Worm (Caenorhabditis elegans): Measurements from ENCODE around the gene R07D5.2.

Gene R07D5.2

DNA sequence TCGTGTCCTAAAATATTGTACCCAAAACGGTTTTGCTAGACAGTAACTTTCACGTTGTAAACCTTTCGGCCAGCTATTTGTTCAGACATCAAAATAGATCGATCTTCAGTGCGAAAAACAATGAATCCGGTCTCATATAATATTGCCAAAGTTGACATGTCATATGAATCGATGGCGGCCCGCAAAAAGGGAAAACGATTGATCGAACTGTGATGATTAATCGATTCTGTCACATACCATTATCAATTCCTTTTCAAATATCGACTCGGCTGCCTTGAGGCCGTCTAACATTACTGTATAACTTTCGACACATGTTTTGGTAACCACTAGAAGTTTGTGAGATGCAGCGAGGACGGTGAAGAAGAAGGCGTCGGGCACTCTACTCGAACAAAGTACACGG lies 43.5 kb downstream of the R07D5.2 start:
- no peak for TF ChIP-seq dao-5 (tag; optimal IDR thresholded peaks at IDR 0.05)
- no peak for TF ChIP-seq him-1 (tag; optimal IDR thresholded peaks at IDR 0.05)
- TF ChIP-seq W03F9.2 (tag; optimal IDR thresholded peaks at IDR 0.05), result no peak

DNA sequence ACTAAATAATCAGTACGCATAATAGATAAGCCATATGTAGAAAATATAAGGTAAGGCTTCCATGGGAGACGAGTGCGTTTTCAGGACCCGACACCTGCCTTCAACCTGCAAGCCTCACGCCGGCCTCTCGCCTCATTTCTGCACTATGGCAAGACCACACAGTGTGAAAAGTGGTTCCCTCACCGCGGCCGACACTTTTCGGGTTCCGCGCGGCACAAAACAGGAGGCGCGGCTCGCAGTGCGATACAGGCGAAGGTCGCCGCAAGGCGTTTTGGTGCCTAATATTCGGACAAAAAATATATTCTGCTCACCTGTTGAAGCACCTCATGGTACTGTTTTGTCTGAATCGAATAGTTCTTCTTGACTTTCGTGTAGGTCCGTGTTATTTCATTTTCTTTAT lies 46.3 kb downstream of the R07D5.2 start:
- TF ChIP-seq W03F9.2 (tag; optimal IDR thresholded peaks at IDR 0.05) (no peak), dao-5 (tag; optimal IDR thresholded peaks at IDR 0.05) (no peak), him-1 (tag; optimal IDR thresholded peaks at IDR 0.05) (no peak)

DNA sequence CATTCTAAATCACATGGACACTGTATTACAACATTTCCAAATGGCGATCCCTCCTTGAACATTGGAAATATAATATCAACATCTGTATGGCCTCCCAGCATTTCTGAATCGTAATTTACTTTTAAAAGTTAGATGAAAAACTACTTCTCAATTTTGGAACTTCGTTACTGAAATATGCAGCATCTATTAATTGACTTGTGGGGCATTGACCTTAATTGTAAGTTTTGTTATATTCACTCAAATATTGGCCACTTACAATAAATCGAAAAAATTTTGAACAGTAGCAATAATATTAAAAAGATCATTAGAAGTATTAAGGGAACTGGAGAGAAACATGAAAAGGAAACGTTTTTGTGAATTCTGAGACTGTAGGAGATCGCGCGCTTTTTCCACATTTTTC lies 47.2 kb downstream of the R07D5.2 start, which contains the start of gene mam-6:
mam-6 (minus strand) TSS at position 101 of the 400 bp plus-strand sequence.
- TF ChIP-seq him-1 (tag; optimal IDR thresholded peaks at IDR 0.05) (no peak), W03F9.2 (tag; optimal IDR thresholded peaks at IDR 0.05) (no peak), dao-5 (tag; optimal IDR thresholded peaks at IDR 0.05) (no peak)

DNA sequence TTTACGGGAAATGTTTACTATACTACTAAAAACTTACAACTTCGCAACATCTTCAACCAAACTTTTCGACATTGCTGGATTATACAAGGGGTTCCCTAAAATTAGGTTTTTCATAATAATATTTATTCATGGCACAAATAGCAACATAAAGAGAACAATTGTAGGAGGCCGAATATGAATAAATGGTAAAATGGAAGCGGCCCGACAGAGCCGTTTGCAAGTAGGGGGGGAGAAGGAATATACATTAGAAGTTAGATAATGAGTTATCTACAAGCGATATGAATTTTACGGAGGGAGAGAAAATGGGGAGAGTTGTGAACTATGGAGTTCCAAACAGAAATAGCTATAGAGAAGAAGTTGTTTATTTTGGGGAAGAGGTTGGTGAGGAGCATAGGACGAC lies 56.1 kb downstream of the R07D5.2 start, which contains the start of gene fbxa-96:
fbxa-96 (minus strand) TSS at position 101 of the 400 bp plus-strand sequence.
- TF ChIP-seq him-1 (tag; optimal IDR thresholded peaks at IDR 0.05), result no peak
- no peak for TF ChIP-seq dao-5 (tag; optimal IDR thresholded peaks at IDR 0.05)
- TF ChIP-seq W03F9.2 (tag; optimal IDR thresholded peaks at IDR 0.05), result no peak

All from whole organism, L4/young adult.